Worm (Caenorhabditis elegans) whole organism, late embryonic: ENCODE measurements around the gene clc-3.
A peak's percentile ranks its signal among the peaks of the same experiment; 100 is the strongest.

Experiments
- C08G9.2 ChIP-seq: sonication (generic microtip); optimal IDR thresholded peaks from 2 replicates; lab custom pipeline; 2016; ENCODE audit warnings: mild to moderate bottlenecking, missing genetic modification characterization, moderate library complexity, missing compliant biosample characterization
- C38D4.7 ChIP-seq: fragments of 200-800 bp; sonication (Bioruptor generic); optimal IDR thresholded peaks from 2 replicates; lab custom pipeline; 2018; ENCODE audit warnings: mild to moderate bottlenecking, missing genetic modification characterization, moderate library complexity, missing compliant biosample characterization
- K09A11.1 ChIP-seq: sonication (generic microtip); optimal IDR thresholded peaks from 2 replicates; lab custom pipeline; 2017; ENCODE audit warnings: antibody characterized with exemption, mild to moderate bottlenecking, missing genetic modification characterization, missing compliant biosample characterization; ENCODE audit not compliant: insufficient read depth
- ceh-2 ChIP-seq: sonication (generic microtip); optimal IDR thresholded peaks from 2 replicates; lab custom pipeline; 2016; ENCODE audit warnings: missing genotype, missing genetic modification characterization, missing compliant biosample characterization
- ceh-34 ChIP-seq: sonication (generic microtip); optimal IDR thresholded peaks from 2 replicates; lab custom pipeline; 2016; ENCODE audit warnings: mild to moderate bottlenecking, missing genetic modification characterization, missing compliant biosample characterization
- che-1 ChIP-seq: sonication (generic microtip); optimal IDR thresholded peaks from 2 replicates; lab custom pipeline; 2016; ENCODE audit warnings: mild to moderate bottlenecking, missing genetic modification characterization, missing compliant biosample characterization
- dmd-4 ChIP-seq: sonication (generic microtip); optimal IDR thresholded peaks from 2 replicates; lab custom pipeline; 2016; ENCODE audit warnings: borderline replicate concordance, missing genetic modification characterization, missing compliant biosample characterization
- dve-1 ChIP-seq: sonication (generic microtip); optimal IDR thresholded peaks from 2 replicates; lab custom pipeline; 2017; ENCODE audit warnings: antibody characterized with exemption, mild to moderate bottlenecking, missing genetic modification characterization, missing compliant biosample characterization
- elt-2 ChIP-seq: sonication (generic microtip); optimal IDR thresholded peaks from 2 replicates; lab custom pipeline; 2016; ENCODE audit warnings: missing genetic modification reagents, missing genetic modification characterization, missing compliant biosample characterization
- elt-4 ChIP-seq: sonication (generic microtip); optimal IDR thresholded peaks from 2 replicates; lab custom pipeline; 2016; ENCODE audit warnings: missing genetic modification characterization, missing compliant biosample characterization
- ets-4 ChIP-seq: sonication (generic microtip); optimal IDR thresholded peaks from 2 replicates; lab custom pipeline; 2016; ENCODE audit warnings: missing genetic modification characterization, missing compliant biosample characterization
- eyg-1 ChIP-seq: sonication (generic microtip); optimal IDR thresholded peaks from 2 replicates; lab custom pipeline; 2016; ENCODE audit warnings: missing genotype, missing genetic modification characterization, missing compliant biosample characterization
- fkh-6 ChIP-seq: sonication (generic microtip); optimal IDR thresholded peaks from 2 replicates; lab custom pipeline; 2016; ENCODE audit warnings: missing genetic modification characterization, missing compliant biosample characterization
- gmeb-2 ChIP-seq: sonication (generic microtip); optimal IDR thresholded peaks from 2 replicates; lab custom pipeline; 2016; ENCODE audit warnings: missing genetic modification characterization, inconsistent platforms, missing compliant biosample characterization
- lin-11 ChIP-seq: fragments of 200-800 bp; sonication (Bioruptor generic); optimal IDR thresholded peaks from 2 replicates; lab custom pipeline; 2018; ENCODE audit warnings: mild to moderate bottlenecking, missing genetic modification characterization, missing compliant biosample characterization
- npax-4 ChIP-seq: sonication (generic microtip); optimal IDR thresholded peaks from 2 replicates; lab custom pipeline; 2016; ENCODE audit warnings: missing genetic modification characterization, missing compliant biosample characterization
- pag-3 ChIP-seq: sonication (generic microtip); optimal IDR thresholded peaks from 2 replicates; lab custom pipeline; 2016; ENCODE audit warnings: missing compliant biosample characterization, missing genetic modification characterization, borderline replicate concordance
- pha-4 ChIP-seq: fragments of 150-350 bp; optimal IDR thresholded peaks from 2 replicates; lab custom pipeline; 2018; ENCODE audit warnings: missing biosample characterization, missing genetic modification reagents, missing genetic modification characterization
- pqm-1 ChIP-seq: sonication (generic microtip); optimal IDR thresholded peaks from 2 replicates; lab custom pipeline; 2016; ENCODE audit warnings: missing genetic modification characterization, missing compliant biosample characterization
- sdc-2 ChIP-seq: sonication (generic microtip); optimal IDR thresholded peaks from 2 replicates; lab custom pipeline; 2016; ENCODE audit warnings: missing genotype, missing genetic modification characterization, missing compliant biosample characterization
- sox-4 ChIP-seq: sonication (generic microtip); optimal IDR thresholded peaks from 2 replicates; lab custom pipeline; 2017; ENCODE audit warnings: mild to moderate bottlenecking, missing genetic modification characterization, inconsistent platforms, missing compliant biosample characterization
- syd-9 ChIP-seq: sonication (generic microtip); optimal IDR thresholded peaks from 2 replicates; lab custom pipeline; 2016; ENCODE audit warnings: mild to moderate bottlenecking, missing genetic modification characterization, moderate library complexity, missing compliant biosample characterization
- unc-55 ChIP-seq: sonication (generic microtip); optimal IDR thresholded peaks from 2 replicates; lab custom pipeline; 2017; ENCODE audit warnings: missing biosample characterization, missing genetic modification reagents, missing genetic modification characterization
- unc-86 ChIP-seq: sonication (generic microtip); optimal IDR thresholded peaks from 2 replicates; lab custom pipeline; 2016; ENCODE audit warnings: missing genetic modification characterization, missing compliant biosample characterization

The clc-3 gene

ce11 chrX:3334115-3334514, 40.4 kb downstream of the clc-3 start:
- TF ChIP-seq npax-4 (no peak), dve-1 (tag; lab: Kevin White, UChicago) (no peak), pag-3 (tag; lab: Kevin White, UChicago) (no peak), dmd-4 (tag; lab: Kevin White, UChicago) (no peak), syd-9 (no peak), unc-55 (no peak), elt-2 (peak; percentile 71)

- TF ChIP-seq C08G9.2, result no peak
- no peak for TF ChIP-seq ceh-34 (tag; lab: Kevin White, UChicago)
- no peak for TF ChIP-seq sdc-2 (tag; lab: Kevin White, UChicago)
- TF ChIP-seq pag-3 (tag; lab: Kevin White, UChicago), result no peak
- TF ChIP-seq fkh-6 (tag; lab: Kevin White, UChicago), result no peak
- no peak for TF ChIP-seq che-1
- TF ChIP-seq elt-4 (tag; lab: Kevin White, UChicago), result no peak
- TF ChIP-seq ets-4 (tag; lab: Kevin White, UChicago), result no peak
- TF ChIP-seq C38D4.7, result no peak
- TF ChIP-seq eyg-1, result no peak
- TF ChIP-seq sox-4, result no peak
- no peak for TF ChIP-seq lin-11 (tag; lab: Kevin White, UChicago)
- no peak for TF ChIP-seq ceh-2 (tag; lab: Kevin White, UChicago)
- no peak for TF ChIP-seq pqm-1 (tag; lab: Kevin White, UChicago)
- TF ChIP-seq pha-4 (tag; lab: Kevin White, UChicago), result no peak
- TF ChIP-seq, all 69 proteins: peak for 0
These were observed 41.7 kb downstream of the clc-3 start, which contains the start of gene F11D5.1 for ce11 chrX:3332824-3333223. TSS of gene F11D5.1 (plus strand) at chrX:3333124.

ce11 chrX:3326175-3326574, 48.4 kb downstream of the clc-3 start, which contains the start of gene F11D5.6:
TSS of gene F11D5.6 (minus strand) at chrX:3326275.
- no peak for TF ChIP-seq ceh-2 (tag; lab: Kevin White, UChicago)
- TF ChIP-seq gmeb-2 (tag; lab: Kevin White, UChicago), result no peak
- no peak for TF ChIP-seq lin-11 (tag; lab: Kevin White, UChicago)
- TF ChIP-seq K09A11.1, result no peak
- TF ChIP-seq unc-86 (tag; lab: Kevin White, UChicago), result no peak
